Fruit fly (Drosophila melanogaster): Measurements from ENCODE around the gene CG4238.

CG4238 gene

dm6 chr2L:2037551-2038252 lies 28.0 kb downstream of the CG4238 start (continued):
- peak; percentile 91 for TF ChIP-seq CG6791 (GFP tag; IDR thresholded peaks at IDR 0.05; ENCODE audit: partially characterized antibody)
- no peak for TF ChIP-seq org-1 (GFP tag; optimal IDR thresholded peaks at IDR 0.05)
- peak; percentile 22 for TF ChIP-seq ems (GFP tag; optimal IDR thresholded peaks at IDR 0.05)
- peak; percentile 62 for TF ChIP-seq Rfx (GFP tag; IDR thresholded peaks at IDR 0.05)
- TF ChIP-seq Dll (GFP tag; IDR thresholded peaks at IDR 0.05; ENCODE audit: partially characterized antibody) = peak; percentile 93
- peak; percentile 97 for TF ChIP-seq Dp (GFP tag; optimal IDR thresholded peaks at IDR 0.05)
- peak; percentile 94 for TF ChIP-seq inv (GFP tag; IDR thresholded peaks at IDR 0.05; ENCODE audit: partially characterized antibody)
- TF ChIP-seq Myb (GFP tag; optimal IDR thresholded peaks at IDR 0.05) = peak; percentile 74
- peak; percentile 21 for TF ChIP-seq CG12391 (tag; optimal IDR thresholded peaks at IDR 0.05)
- TF ChIP-seq Sry-β (GFP tag; optimal IDR thresholded peaks at IDR 0.05) = peak; percentile 7
- TF ChIP-seq NC2α (GFP tag; optimal IDR thresholded peaks at IDR 0.05) = no peak
- TF ChIP-seq dm (GFP tag; optimal IDR thresholded peaks at IDR 0.05) = peak; percentile 72
- TF ChIP-seq Oaz (GFP tag; IDR thresholded peaks at IDR 0.05) = no peak
- no peak for TF ChIP-seq fd64A (GFP tag; optimal IDR thresholded peaks at IDR 0.05)
- TF ChIP-seq luna (GFP tag; optimal IDR thresholded peaks at IDR 0.05) = peak; percentile 14
- no peak for TF ChIP-seq CG7745 (tag; optimal IDR thresholded peaks at IDR 0.05)
- peak; percentile 54 for TF ChIP-seq CTCF (GFP tag; optimal IDR thresholded peaks at IDR 0.05)
- peak; percentile 97 for TF ChIP-seq amos (GFP tag; IDR thresholded peaks at IDR 0.05; ENCODE audit: partially characterized antibody)
- TF ChIP-seq CG3838 (GFP tag; optimal IDR thresholded peaks at IDR 0.05) = no peak
- no peak for TF ChIP-seq ranshi (GFP tag; IDR thresholded peaks at IDR 0.05)
- no peak for TF ChIP-seq CG18476 (GFP tag; optimal IDR thresholded peaks at IDR 0.05)
- TF ChIP-seq salm (tag; optimal IDR thresholded peaks at IDR 0.05) = no peak
- TF ChIP-seq CG18011 (GFP tag; optimal IDR thresholded peaks at IDR 0.05) = peak; percentile 21
- no peak for TF ChIP-seq CG15479 (GFP tag; optimal IDR thresholded peaks at IDR 0.05)
- TF ChIP-seq CG6683 (GFP tag; optimal IDR thresholded peaks at IDR 0.05) = no peak
- TF ChIP-seq CG11504 (tag; optimal IDR thresholded peaks at IDR 0.05) = peak; percentile 49
- no peak for TF ChIP-seq abd-A (tag; optimal IDR thresholded peaks at IDR 0.05)
- peak; percentile 100 for TF ChIP-seq Sry-δ (GFP tag; optimal IDR thresholded peaks at IDR 0.05)
- TF ChIP-seq CG4707 (GFP tag; optimal IDR thresholded peaks at IDR 0.05) = no peak
- TF ChIP-seq Opbp (GFP tag; IDR thresholded peaks at IDR 0.05; ENCODE audit: partially characterized antibody) = peak; percentile 95
- no peak for TF ChIP-seq Poxn (GFP tag; IDR thresholded peaks at IDR 0.05)
- no peak for TF ChIP-seq gsb (GFP tag; IDR thresholded peaks at IDR 0.05)
- TF ChIP-seq CG18619 (GFP tag; optimal IDR thresholded peaks at IDR 0.05) = no peak
- TF ChIP-seq CrebB (tag; optimal IDR thresholded peaks at IDR 0.05) = no peak
- TF ChIP-seq CG15696 (tag; optimal IDR thresholded peaks at IDR 0.05) = no peak
- no peak for TF ChIP-seq CG32767 (GFP tag; IDR thresholded peaks at IDR 0.05)
- TF ChIP-seq CG30403 (GFP tag; optimal IDR thresholded peaks at IDR 0.05) = peak; percentile 47
- TF ChIP-seq Xrp1 (GFP tag; IDR thresholded peaks at IDR 0.05) = no peak
- TF ChIP-seq sr (GFP tag; IDR thresholded peaks at IDR 0.05) = no peak
- no peak for TF ChIP-seq NK7.1 (GFP tag; optimal IDR thresholded peaks at IDR 0.05)
- peak; percentile 53 for TF ChIP-seq CG9609 (GFP tag; optimal IDR thresholded peaks at IDR 0.05)
- peak; percentile 84 for TF ChIP-seq ato (GFP tag; IDR thresholded peaks at IDR 0.05; ENCODE audit: partially characterized antibody)
- TF ChIP-seq ken (GFP tag; IDR thresholded peaks at IDR 0.05) = 0 out of 3 replicates have a peak, but pooled peaks have one; percentile 42
- TF ChIP-seq HLH54F (GFP tag; optimal IDR thresholded peaks at IDR 0.05) = peak; percentile 23
- TF ChIP-seq en (GFP tag; optimal IDR thresholded peaks at IDR 0.05) = no peak
- peak; percentile 5 for TF ChIP-seq CG12104 (GFP tag; optimal IDR thresholded peaks at IDR 0.05)
- TF ChIP-seq Dek (tag; optimal IDR thresholded peaks at IDR 0.05) = peak; percentile 30
- TF ChIP-seq CG3847 (GFP tag; IDR thresholded peaks at IDR 0.05) = peak; percentile 84
- no peak for TF ChIP-seq gem (tag; optimal IDR thresholded peaks at IDR 0.05)
- peak; percentile 88 for TF ChIP-seq CG2129 (GFP tag; IDR thresholded peaks at IDR 0.05; ENCODE audit: partially characterized antibody)
